Worm (Caenorhabditis elegans): Measurements from ENCODE around the gene C05D12.1.

Gene C05D12.1

DNA sequence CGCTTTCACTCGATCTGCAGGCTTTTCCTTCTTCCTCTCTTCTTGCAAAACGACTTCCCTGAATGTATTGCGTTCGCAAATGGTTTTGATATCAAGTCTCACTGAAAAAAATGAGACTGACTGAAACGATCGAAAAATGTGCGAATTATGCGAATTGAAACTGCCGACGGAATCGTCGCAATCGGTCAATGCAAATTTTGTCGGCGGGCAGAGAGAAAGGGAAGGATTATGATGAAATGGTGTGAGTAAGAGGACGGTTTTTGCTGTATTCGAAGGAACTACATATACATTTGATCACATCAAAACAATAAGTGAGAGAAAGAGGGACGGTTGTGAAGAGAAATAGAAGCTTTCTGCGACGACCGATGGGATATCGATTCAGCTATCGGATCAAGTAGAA lies at the start of gene C05D12.1:
Gene C05D12.1 (minus strand): TSS at position 101 of the 400 bp plus-strand sequence.
- TF ChIP-seq K12H6.12 (tag; optimal IDR thresholded peaks at IDR 0.05) (no peak), D2030.7 (GFP tag; IDR thresholded peaks at IDR 0.05) (no peak), attf-5 (GFP tag; optimal IDR thresholded peaks at IDR 0.05) (no peak), ceh-40 (GFP tag; IDR thresholded peaks at IDR 0.05) (no peak), ZK185.1 (tag; optimal IDR thresholded peaks at IDR 0.05; ENCODE audit: poor library complexity, severe bottlenecking) (no peak)

DNA sequence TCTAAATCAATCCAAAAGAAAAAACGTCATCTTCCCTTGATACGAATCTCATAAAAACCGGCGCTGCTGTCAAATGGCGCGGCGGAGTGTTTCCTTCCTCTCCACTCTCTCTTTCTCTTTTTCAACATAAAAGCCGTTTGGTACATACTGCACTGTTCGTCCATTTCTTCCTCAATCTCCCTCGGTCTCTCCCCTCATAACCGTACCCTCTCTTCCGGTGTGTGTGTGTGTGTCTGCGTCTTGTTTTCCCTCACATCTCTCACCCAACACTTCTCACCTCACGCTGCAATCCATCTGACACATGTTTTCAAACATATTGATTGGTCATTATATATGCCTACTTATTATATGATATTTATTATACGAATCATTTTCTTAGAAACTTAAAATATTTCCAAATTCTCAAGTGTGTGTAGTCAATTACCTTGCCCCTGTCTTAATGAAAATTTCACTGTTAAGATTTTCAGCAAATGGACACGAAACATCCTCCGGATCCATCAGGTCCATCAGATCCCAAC lies 48.9 kb upstream of the C05D12.1 start, which contains the start of the genes aars-1 and rga-1:
Gene aars-1 (minus strand): TSS at position 71 of the 518 bp plus-strand sequence.
Gene rga-1 (plus strand): TSS at position 468 of the 518 bp plus-strand sequence.
- TF ChIP-seq D2030.7 (GFP tag; IDR thresholded peaks at IDR 0.05) (no peak), F52B5.7 (tag; optimal IDR thresholded peaks at IDR 0.05) (no peak), ZK185.1 (tag; optimal IDR thresholded peaks at IDR 0.05; ENCODE audit: poor library complexity, severe bottlenecking) (peak; percentile 45), F10E7.11 (tag; optimal IDR thresholded peaks at IDR 0.05) (no peak), cebp-2 (GFP tag; IDR thresholded peaks at IDR 0.05) (no peak), sea-2 (GFP tag; IDR thresholded peaks at IDR 0.05) (no peak), T07F8.4 (tag; optimal IDR thresholded peaks at IDR 0.05) (no peak), B0261.1 (tag; optimal IDR thresholded peaks at IDR 0.05) (no peak), nhr-27 (tag; optimal IDR thresholded peaks at IDR 0.05) (no peak), rec-8 (tag; optimal IDR thresholded peaks at IDR 0.05) (no peak), nhr-120 (GFP tag; IDR thresholded peaks at IDR 0.05) (no peak), hmg-20 (GFP tag; IDR thresholded peaks at IDR 0.05) (no peak), sptf-2 (GFP tag; optimal IDR thresholded peaks at IDR 0.05) (no peak), tbp1 (GFP tag; optimal IDR thresholded peaks at IDR 0.05) (peak; percentile 31), ztf-26 (tag; optimal IDR thresholded peaks at IDR 0.05) (no peak), unc-130 (GFP tag; optimal IDR thresholded peaks at IDR 0.05) (no peak), ztf-28 (GFP tag; IDR thresholded peaks at IDR 0.05) (no peak), Y56A3A.18 (GFP tag; IDR thresholded peaks at IDR 0.05) (no peak), ceh-91 (GFP tag; IDR thresholded peaks at IDR 0.05) (no peak), zfh-2 (GFP tag; conservative IDR thresholded peaks at IDR 0.05) (peak; percentile 86), egl-44 (GFP tag; IDR thresholded peaks at IDR 0.05) (no peak), K12H6.12 (tag; optimal IDR thresholded peaks at IDR 0.05) (peak; percentile 4), nhr-80 (tag; optimal IDR thresholded peaks at IDR 0.05) (peak; percentile 96), hlh-26 (GFP tag; conservative IDR thresholded peaks at IDR 0.05) (no peak), egl-18 (GFP tag; IDR thresholded peaks at IDR 0.05) (no peak), dpff-1 (tag; optimal IDR thresholded peaks at IDR 0.05) (no peak), bed-2 (GFP tag; IDR thresholded peaks at IDR 0.05) (no peak), mcd-1 (GFP tag; IDR thresholded peaks at IDR 0.05) (0 out of 2 replicates have a peak, but pooled peaks have one; percentile 48), unc-62 (GFP tag; optimal IDR thresholded peaks at IDR 0.05) (no peak), die-1 (tag; optimal IDR thresholded peaks at IDR 0.05) (no peak), madf-8 (GFP tag; conservative IDR thresholded peaks at IDR 0.05) (no peak), ztf-22 (GFP tag; optimal IDR thresholded peaks at IDR 0.05) (peak; percentile 39), hsf-1 (GFP tag; IDR thresholded peaks at IDR 0.05) (no peak), lsl-1 (GFP tag; optimal IDR thresholded peaks at IDR 0.05) (no peak), lin-26 (GFP tag; IDR thresholded peaks at IDR 0.05) (0 out of 2 replicates have a peak, but pooled peaks have one; percentile 36), fkh-3 (tag; optimal IDR thresholded peaks at IDR 0.05) (no peak), nhr-90 (tag; optimal IDR thresholded peaks at IDR 0.05) (no peak), atf-7 (tag; optimal IDR thresholded peaks at IDR 0.05) (peak; percentile 41), snpc-4 (GFP tag; optimal IDR thresholded peaks at IDR 0.05) (no peak), snpc-4 (tag; optimal IDR thresholded peaks at IDR 0.05) (peak in 3 of 4 experiments; percentile 18 to 39 (median 38)), F57A8.1 (GFP tag; optimal IDR thresholded peaks at IDR 0.05) (no peak), ceh-100 (GFP tag; IDR thresholded peaks at IDR 0.05) (no peak), ets-4 (GFP tag; optimal IDR thresholded peaks at IDR 0.05) (peak; percentile 58), Y95B8A.8 (GFP tag; IDR thresholded peaks at IDR 0.05) (no peak)
